Worm (Caenorhabditis elegans) whole organism, L4 larva: ENCODE measurements around the gene B0513.4.

ENCODE experiments used
- F10B5.3 ChIP-seq: sonication (generic microtip); optimal IDR thresholded peaks from 2 replicates; lab custom pipeline; 2016; ENCODE audit warnings: mild to moderate bottlenecking, missing genetic modification characterization, missing compliant biosample characterization
- lin-13 ChIP-seq: fragments of 150-350 bp; optimal IDR thresholded peaks from 2 replicates; lab custom pipeline; 2014; ENCODE audit warnings: missing biosample characterization, missing genetic modification reagents, missing genetic modification characterization

DNA sequence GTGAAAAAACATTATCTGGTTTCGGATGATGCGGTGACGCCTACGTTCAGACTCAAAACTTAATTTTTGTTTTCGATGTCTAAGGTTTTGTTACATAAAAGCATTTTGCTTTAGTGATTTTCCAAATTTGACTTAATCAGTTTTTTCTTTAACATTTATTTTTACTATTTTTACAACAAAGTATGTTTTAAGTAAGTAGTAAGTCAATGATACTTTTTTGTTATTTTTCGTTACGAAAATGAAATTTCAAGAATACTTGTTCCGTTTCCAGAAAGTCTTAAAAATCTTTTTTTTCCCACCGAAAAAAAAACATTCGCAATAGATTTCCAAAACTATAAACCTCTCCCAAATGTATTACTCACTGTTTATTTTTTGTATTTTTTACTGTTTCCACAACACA lies 47.7 kb downstream of the B0513.4 start:
- TF ChIP-seq lin-13 (GFP tag; lab: Kevin White, UChicago) (no peak), F10B5.3 (tag; lab: Kevin White, UChicago) (no peak)
